Worm (Caenorhabditis elegans) whole organism, L4 larva: ENCODE data around the gene ins-17.

ENCODE experiments used
- F49E8.2 ChIP-seq: sonication (generic microtip); optimal IDR thresholded peaks from 2 replicates; lab custom pipeline; 2016; ENCODE audit warnings: missing compliant biosample characterization, mild to moderate bottlenecking, missing genetic modification characterization, borderline replicate concordance
- aly-2 ChIP-seq: sonication (generic microtip); optimal IDR thresholded peaks from 2 replicates; lab custom pipeline; 2018; ENCODE audit warnings: missing biosample characterization, missing genetic modification characterization
- ama-1 ChIP-seq: fragments of 150-350 bp; optimal IDR thresholded peaks from 2 replicates; lab custom pipeline; 2014; ENCODE audit warnings: inconsistent platforms, mixed read lengths
- dve-1 ChIP-seq: sonication (generic microtip); optimal IDR thresholded peaks from 2 replicates; lab custom pipeline; 2017; ENCODE audit warnings: antibody characterized with exemption, mild to moderate bottlenecking, missing genetic modification characterization, missing compliant biosample characterization; ENCODE audit not compliant: insufficient read depth
- fkh-10 ChIP-seq: fragments of 150-350 bp; optimal IDR thresholded peaks from 2 replicates; lab custom pipeline; 2014; ENCODE audit warnings: missing biosample characterization, missing genetic modification reagents, missing genetic modification characterization
- lin-38 ChIP-seq: fragments of 200-800 bp; sonication (Bioruptor generic); IDR thresholded peaks from 2 replicates; pipeline ENCODE4 v1.3.6; 2022; ENCODE audit warnings: missing genetic modification reagents, missing genetic modification characterization, missing compliant biosample characterization
- lsy-2 ChIP-seq, 2 experiments: fragments of 150-350 bp in 1 of 2; sonication (generic microtip) in 1 of 2; optimal IDR thresholded peaks; 2 replicates each; lab custom pipeline; 2014 to 2017; ENCODE audit warnings: missing biosample characterization in 2 of 2, missing genetic modification characterization in 2 of 2
- nhr-10 ChIP-seq: fragments of 150-350 bp; optimal IDR thresholded peaks from 2 replicates; lab custom pipeline; 2014; ENCODE audit warnings: missing biosample characterization, missing genetic modification characterization
- nhr-76 ChIP-seq: fragments of 150-350 bp; optimal IDR thresholded peaks from 2 replicates; lab custom pipeline; 2014; ENCODE audit warnings: missing biosample characterization, missing genetic modification characterization
- snpc-4 ChIP-seq: fragments of 150-350 bp; optimal IDR thresholded peaks from 2 replicates; lab custom pipeline; 2014; ENCODE audit warnings: missing biosample characterization, missing genetic modification characterization
- zag-1 ChIP-seq: fragments of 150-350 bp; optimal IDR thresholded peaks from 2 replicates; lab custom pipeline; 2014; ENCODE audit warnings: missing biosample characterization, missing genetic modification characterization
- ztf-7 ChIP-seq: fragments of 150-350 bp; optimal IDR thresholded peaks from 2 replicates; lab custom pipeline; 2014; ENCODE audit warnings: missing biosample characterization, missing genetic modification characterization

DNA sequence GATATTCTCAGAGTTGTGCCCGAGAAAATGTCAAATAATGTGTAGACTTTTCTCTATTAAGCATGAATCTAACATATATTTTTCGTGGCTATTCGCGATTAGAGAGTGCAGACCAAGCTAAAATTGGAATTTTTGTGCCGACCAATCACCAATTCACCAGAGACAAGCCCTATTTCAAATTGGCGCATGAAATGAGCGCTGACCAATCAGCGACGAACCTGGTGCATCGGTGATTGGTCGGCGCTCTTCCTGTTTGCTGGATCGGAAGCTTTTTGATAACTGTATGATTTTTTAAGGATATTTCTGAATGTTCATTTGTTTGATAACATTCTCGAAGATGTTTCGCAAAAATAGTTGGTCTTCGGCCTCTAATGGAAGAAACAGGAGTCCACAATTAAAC, 24.1 kb downstream of the ins-17 start:
- TF ChIP-seq aly-2 (tag; lab: Kevin White, UChicago) (no peak), nhr-10 (tag; lab: Kevin White, UChicago) (no peak), ama-1 (lab: Kevin White, UChicago) (no peak), F49E8.2 (tag; lab: Kevin White, UChicago) (no peak), ztf-7 (tag; lab: Kevin White, UChicago) (no peak), lsy-2 (tag; optimal IDR thresholded peaks at IDR 0.05; lab: Kevin White, UChicago) (no peak), nhr-76 (no peak), dve-1 (tag; lab: Kevin White, UChicago) (no peak), zag-1 (no peak), fkh-10 (GFP tag; lab: Kevin White, UChicago) (no peak), snpc-4 (tag; lab: Kevin White, UChicago) (no peak), lin-38 (GFP tag; lab: Robert Waterston, UW) (no peak)
